Worm (Caenorhabditis elegans) whole organism, L4/young adult: ENCODE results near the gene spe-36.
A peak's percentile ranks its signal among the peaks of the same experiment; 100 is the strongest.

Experiments
- W03F9.2 ChIP-seq: fragments of 150-350 bp; optimal IDR thresholded peaks from 2 replicates; lab custom pipeline; 2014; ENCODE audit warnings: missing biosample characterization, missing genetic modification characterization
- dao-5 ChIP-seq: sonication (generic microtip); optimal IDR thresholded peaks from 2 replicates; lab custom pipeline; 2016; ENCODE audit warnings: missing genotype, missing genetic modification characterization, moderate library complexity, missing compliant biosample characterization
- him-1 ChIP-seq: sonication (generic microtip); optimal IDR thresholded peaks from 2 replicates; lab custom pipeline; 2016; ENCODE audit warnings: missing genotype, missing genetic modification reagents, missing genetic modification characterization, missing compliant biosample characterization

The spe-36 gene

ce11 chrIV:11603265-11603840 lies 11.3 kb upstream of the spe-36 start:
- TF ChIP-seq him-1 (tag; lab: Kevin White, UChicago): no peak
- no peak for TF ChIP-seq dao-5 (tag; lab: Kevin White, UChicago)
- TF ChIP-seq W03F9.2 (tag; lab: Kevin White, UChicago): no peak

ce11 chrIV:11602498-11603068 lies 10.5 kb upstream of the spe-36 start, which contains the start of gene rps-11:
Gene rps-11, plus strand, starts transcription at chrIV:11602641.
- TF ChIP-seq him-1 (tag; lab: Kevin White, UChicago) (no peak), W03F9.2 (tag; lab: Kevin White, UChicago) (no peak)

ce11 chrIV:11601721-11602405 lies 9.8 kb upstream of the spe-36 start:
- TF ChIP-seq him-1 (tag; lab: Kevin White, UChicago): peak; percentile 38
- no peak for TF ChIP-seq dao-5 (tag; lab: Kevin White, UChicago)
- TF ChIP-seq W03F9.2 (tag; lab: Kevin White, UChicago): peak; percentile 88

- TF ChIP-seq W03F9.2 (tag; lab: Kevin White, UChicago): no peak
- no peak for TF ChIP-seq dao-5 (tag; lab: Kevin White, UChicago)
- no peak for TF ChIP-seq him-1 (tag; lab: Kevin White, UChicago)
Measured at ce11 chrIV:11599717-11600116, 7.7 kb upstream of the spe-36 start.

- TF ChIP-seq W03F9.2 (tag; lab: Kevin White, UChicago) (no peak), him-1 (tag; lab: Kevin White, UChicago) (no peak), dao-5 (tag; lab: Kevin White, UChicago) (no peak)
Measured at ce11 chrIV:11597079-11597478, 5.0 kb upstream of the spe-36 start.

ce11 chrIV:11594191-11594673 lies 2.2 kb upstream of the spe-36 start, which contains the start of gene mig-38:
Gene mig-38, plus strand, starts transcription at chrIV:11594244.
- TF ChIP-seq dao-5 (tag; lab: Kevin White, UChicago) (no peak), him-1 (tag; lab: Kevin White, UChicago) (peak; percentile 23)

- TF ChIP-seq him-1 (tag; lab: Kevin White, UChicago): no peak
- TF ChIP-seq dao-5 (tag; lab: Kevin White, UChicago): no peak
- peak; percentile 43 for TF ChIP-seq W03F9.2 (tag; lab: Kevin White, UChicago)
Measured at ce11 chrIV:11593415-11594190, 1.5 kb upstream of the spe-36 start, which contains the start of gene F40F11.3. Gene F40F11.3, minus strand, starts transcription at chrIV:11594003.

ce11 chrIV:11592820-11593219 lies 755 bp upstream of the spe-36 start:
- TF ChIP-seq dao-5 (tag; lab: Kevin White, UChicago) (no peak), W03F9.2 (tag; lab: Kevin White, UChicago) (peak; percentile 88)

- no peak for TF ChIP-seq dao-5 (tag; lab: Kevin White, UChicago)
- TF ChIP-seq him-1 (tag; lab: Kevin White, UChicago): no peak
- TF ChIP-seq W03F9.2 (tag; lab: Kevin White, UChicago): no peak
Measured at ce11 chrIV:11586484-11586883, 5.6 kb downstream of the spe-36 start.

ce11 chrIV:11584853-11585252 lies 7.2 kb downstream of the spe-36 start:
- TF ChIP-seq W03F9.2 (tag; lab: Kevin White, UChicago) (no peak), him-1 (tag; lab: Kevin White, UChicago) (no peak), dao-5 (tag; lab: Kevin White, UChicago) (no peak)

- TF ChIP-seq him-1 (tag; lab: Kevin White, UChicago) (no peak), dao-5 (tag; lab: Kevin White, UChicago) (no peak), W03F9.2 (tag; lab: Kevin White, UChicago) (no peak)
Measured at ce11 chrIV:11583906-11584378, 8.1 kb downstream of the spe-36 start, which contains the start of gene F12F6.1. Gene F12F6.1, plus strand, starts transcription at chrIV:11583956.

- TF ChIP-seq dao-5 (tag; lab: Kevin White, UChicago): no peak
- no peak for TF ChIP-seq W03F9.2 (tag; lab: Kevin White, UChicago)
- no peak for TF ChIP-seq him-1 (tag; lab: Kevin White, UChicago)
Measured at ce11 chrIV:11582450-11583166, 9.5 kb downstream of the spe-36 start.
